Worm (Caenorhabditis elegans) whole organism, L2 larva: ENCODE measurements around the gene sup-12.

ENCODE experiments used
- C34F6.9 ChIP-seq: fragments of 150-350 bp; optimal IDR thresholded peaks from 2 replicates; lab custom pipeline; 2014; ENCODE audit warnings: missing biosample characterization, missing genetic modification characterization
- F13H6.1 ChIP-seq: sonication (generic microtip); optimal IDR thresholded peaks from 2 replicates; lab custom pipeline; 2016; ENCODE audit warnings: missing genetic modification characterization, missing compliant biosample characterization
- R02D3.7 ChIP-seq: fragments of 150-350 bp; optimal IDR thresholded peaks from 2 replicates; lab custom pipeline; 2014; ENCODE audit warnings: missing biosample characterization, missing genetic modification characterization
- alr-1 ChIP-seq: fragments of 150-350 bp; optimal IDR thresholded peaks from 2 replicates; lab custom pipeline; 2014; ENCODE audit warnings: missing biosample characterization, missing genetic modification characterization
- aly-2 ChIP-seq: fragments of 150-350 bp; optimal IDR thresholded peaks from 2 replicates; lab custom pipeline; 2014; ENCODE audit warnings: missing biosample characterization, missing genetic modification characterization
- blmp-1 ChIP-seq: sonication (generic microtip); optimal IDR thresholded peaks from 2 replicates; lab custom pipeline; 2017; ENCODE audit warnings: missing genetic modification characterization, mild to moderate bottlenecking, missing compliant biosample characterization, antibody characterized with exemption, moderate library complexity; ENCODE audit not compliant: insufficient read depth
- crh-2 ChIP-seq: sonication (generic microtip); optimal IDR thresholded peaks from 2 replicates; lab custom pipeline; 2017; ENCODE audit warnings: missing biosample characterization, missing genetic modification characterization
- dmd-4 ChIP-seq: sonication (generic microtip); optimal IDR thresholded peaks from 2 replicates; lab custom pipeline; 2017; ENCODE audit warnings: missing biosample characterization, missing genetic modification characterization
- elt-1 ChIP-seq: fragments of 150-350 bp; optimal IDR thresholded peaks from 2 replicates; lab custom pipeline; 2014; ENCODE audit warnings: missing biosample characterization, missing genetic modification characterization
- elt-3 ChIP-seq: sonication (generic microtip); optimal IDR thresholded peaks from 2 replicates; lab custom pipeline; 2017; ENCODE audit warnings: missing biosample characterization, missing genetic modification characterization
- fos-1 ChIP-seq: fragments of 150-350 bp; optimal IDR thresholded peaks from 2 replicates; lab custom pipeline; 2014; ENCODE audit warnings: missing biosample characterization, missing genetic modification characterization
- gmeb-1 ChIP-seq: fragments of 150-350 bp; optimal IDR thresholded peaks from 2 replicates; lab custom pipeline; 2014; ENCODE audit warnings: missing biosample characterization, missing genetic modification characterization
- lin-11 ChIP-seq: fragments of 150-350 bp; sonication (generic microtip); optimal IDR thresholded peaks from 2 replicates; lab custom pipeline; 2014; ENCODE audit warnings: missing biosample characterization, missing genetic modification characterization, inconsistent platforms, mixed read lengths
- lin-13 ChIP-seq: fragments of 150-350 bp; optimal IDR thresholded peaks from 2 replicates; lab custom pipeline; 2014; ENCODE audit warnings: missing biosample characterization, missing genetic modification reagents, missing genetic modification characterization
- lin-39 ChIP-seq: fragments of 150-350 bp; optimal IDR thresholded peaks from 2 replicates; lab custom pipeline; 2014; ENCODE audit warnings: missing biosample characterization, missing genetic modification reagents, missing genetic modification characterization
- lsy-2 ChIP-seq, 2 experiments: fragments of 150-350 bp in 1 of 2; sonication (generic microtip) in 1 of 2; optimal IDR thresholded peaks; 2 replicates each; lab custom pipeline; 2014 to 2017; ENCODE audit warnings: missing biosample characterization in 2 of 2, missing genetic modification characterization in 2 of 2
- mab-5 ChIP-seq: fragments of 150-350 bp; optimal IDR thresholded peaks from 2 replicates; lab custom pipeline; 2014; ENCODE audit warnings: missing biosample characterization, missing genetic modification characterization
- nhr-11 ChIP-seq: fragments of 150-350 bp; optimal IDR thresholded peaks from 2 replicates; lab custom pipeline; 2014; ENCODE audit warnings: missing biosample characterization, missing genetic modification characterization
- nhr-21 ChIP-seq: fragments of 150-350 bp; optimal IDR thresholded peaks from 2 replicates; lab custom pipeline; 2014; ENCODE audit warnings: missing biosample characterization, missing genetic modification characterization
- nhr-23 ChIP-seq: fragments of 150-350 bp; optimal IDR thresholded peaks from 2 replicates; lab custom pipeline; 2014; ENCODE audit warnings: missing biosample characterization, missing genetic modification reagents, missing genetic modification characterization
- nhr-237 ChIP-seq: fragments of 150-350 bp; optimal IDR thresholded peaks from 2 replicates; lab custom pipeline; 2014; ENCODE audit warnings: missing biosample characterization, missing genetic modification characterization
- nhr-25 ChIP-seq: fragments of 150-350 bp; sonication (generic microtip); optimal IDR thresholded peaks from 3 replicates; lab custom pipeline; 2014; ENCODE audit warnings: missing biosample characterization, missing genetic modification characterization
- nhr-6 ChIP-seq: fragments of 150-350 bp; optimal IDR thresholded peaks from 2 replicates; lab custom pipeline; 2014; ENCODE audit warnings: missing biosample characterization, missing genetic modification characterization
- nhr-77 ChIP-seq: fragments of 150-350 bp; optimal IDR thresholded peaks from 2 replicates; lab custom pipeline; 2014; ENCODE audit warnings: missing biosample characterization, missing genetic modification characterization
- peb-1 ChIP-seq: fragments of 150-350 bp; optimal IDR thresholded peaks from 2 replicates; lab custom pipeline; 2014; ENCODE audit warnings: missing biosample characterization, missing genetic modification characterization
- skn-1 ChIP-seq: sonication (generic microtip); optimal IDR thresholded peaks from 2 replicates; lab custom pipeline; 2017; ENCODE audit warnings: missing biosample characterization, missing genetic modification characterization
- sma-3 ChIP-seq: sonication (generic microtip); optimal IDR thresholded peaks from 2 replicates; lab custom pipeline; 2016; ENCODE audit warnings: missing genetic modification reagents, missing genetic modification characterization, missing compliant biosample characterization
- sma-9 ChIP-seq, 2 experiments: fragments of 150-350 bp in 1 of 2; sonication (generic microtip) in 1 of 2; optimal IDR thresholded peaks; 2 replicates each; lab custom pipeline; 2014 to 2016; ENCODE audit warnings: missing genetic modification characterization in 2 of 2, mild to moderate bottlenecking in 1 of 2, missing biosample characterization in 1 of 2, missing compliant biosample characterization in 1 of 2, missing genetic modification reagents in 1 of 2, moderate library complexity in 1 of 2
- unc-39 ChIP-seq: fragments of 150-350 bp; optimal IDR thresholded peaks from 2 replicates; lab custom pipeline; 2014; ENCODE audit warnings: missing biosample characterization, missing genetic modification characterization
- unc-55 ChIP-seq: fragments of 150-350 bp; sonication (generic microtip); optimal IDR thresholded peaks from 3 replicates; lab custom pipeline; 2014; ENCODE audit warnings: missing biosample characterization, missing genetic modification reagents, missing genetic modification characterization
- zag-1 ChIP-seq: fragments of 150-350 bp; optimal IDR thresholded peaks from 2 replicates; lab custom pipeline; 2014; ENCODE audit warnings: missing biosample characterization, missing genetic modification characterization
- ztf-1 ChIP-seq: fragments of 200-800 bp; sonication (Bioruptor generic); conservative IDR thresholded peaks from 2 replicates; pipeline ENCODE4 v1.3.6; 2022; ENCODE audit warnings: missing genetic modification characterization, missing compliant biosample characterization
- ztf-4 ChIP-seq: fragments of 150-350 bp; optimal IDR thresholded peaks from 2 replicates; lab custom pipeline; 2014; ENCODE audit warnings: missing biosample characterization, missing genetic modification characterization

Gene sup-12

ce11 chrX:3904568-3904967 lies at the start of gene sup-12:
sup-12 (plus strand) TSS chrX:3904584.
- TF ChIP-seq sma-9 (GFP tag; optimal IDR thresholded peaks at IDR 0.05; lab: Kevin White, UChicago) = no peak
- TF ChIP-seq sma-9 (tag; optimal IDR thresholded peaks at IDR 0.05; lab: Kevin White, UChicago) = no peak
- no peak for TF ChIP-seq nhr-6

DNA sequence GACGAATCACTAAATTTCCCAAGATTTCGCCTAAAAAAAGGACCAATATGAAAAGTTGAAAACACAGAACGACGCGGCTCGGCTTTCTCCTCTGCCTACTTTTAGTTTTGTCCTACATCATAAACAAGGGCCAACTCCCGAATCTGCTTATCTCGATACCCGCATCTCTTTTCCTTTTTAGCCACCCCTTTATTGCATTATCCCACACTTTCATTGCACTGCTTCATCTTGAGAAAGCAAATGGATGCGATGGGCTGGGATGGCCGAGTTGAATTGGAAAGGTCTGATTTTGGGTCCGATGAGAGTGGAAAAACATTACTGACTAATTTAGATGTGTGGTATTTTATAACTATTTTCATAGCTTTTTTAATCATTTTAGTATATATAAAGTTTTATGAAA lies 48.7 kb upstream of the sup-12 start:
- TF ChIP-seq lsy-2 (tag; optimal IDR thresholded peaks at IDR 0.05; lab: Kevin White, UChicago) (no peak), nhr-77 (tag; lab: Kevin White, UChicago) (no peak), alr-1 (no peak), nhr-6 (no peak), ztf-1 (GFP tag; lab: Robert Waterston, UW) (no peak), mab-5 (tag; lab: Kevin White, UChicago) (no peak), ztf-4 (tag; lab: Kevin White, UChicago) (no peak), lin-13 (GFP tag; lab: Kevin White, UChicago) (no peak)

- TF ChIP-seq nhr-25 (tag; lab: Kevin White, UChicago) (no peak), skn-1 (no peak)
- TF ChIP-seq, all 48 proteins: peak for 0
Observed at ce11 chrX:3857697-3858096, 46.7 kb upstream of the sup-12 start, which contains the start of gene ceh-18. ceh-18 (minus strand) TSS chrX:3857797.

DNA sequence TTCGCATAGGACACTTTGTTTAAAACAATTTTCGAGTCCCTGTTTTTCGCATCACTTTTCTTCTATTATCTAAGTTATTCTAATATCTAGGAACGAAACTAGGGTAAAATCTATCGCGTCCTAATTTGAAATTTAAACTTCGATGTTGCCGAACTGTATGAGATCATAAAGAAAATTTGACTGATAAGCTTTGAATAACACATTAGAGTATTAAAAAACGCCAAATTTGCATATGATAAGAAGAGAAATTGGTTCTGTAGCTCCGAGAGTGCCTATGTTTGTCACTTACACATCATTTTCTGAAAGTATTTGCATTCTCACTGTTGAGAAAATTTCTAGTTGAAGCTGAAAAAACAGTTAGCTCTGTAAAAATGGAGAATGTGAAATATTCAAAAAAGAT lies 46.0 kb upstream of the sup-12 start:
- TF ChIP-seq C34F6.9 (no peak), fos-1 (tag; lab: Kevin White, UChicago) (peak; percentile 39), sma-9 (GFP tag; optimal IDR thresholded peaks at IDR 0.05; lab: Kevin White, UChicago) (no peak), sma-9 (tag; optimal IDR thresholded peaks at IDR 0.05; lab: Kevin White, UChicago) (no peak), nhr-25 (tag; lab: Kevin White, UChicago) (no peak), nhr-237 (tag; lab: Kevin White, UChicago) (no peak), dmd-4 (tag; lab: Kevin White, UChicago) (no peak)

- TF ChIP-seq aly-2 = no peak
- no peak for TF ChIP-seq R02D3.7 (tag; lab: Kevin White, UChicago)
- no peak for TF ChIP-seq skn-1
- no peak for TF ChIP-seq lin-11 (tag; lab: Kevin White, UChicago)
- no peak for TF ChIP-seq nhr-77 (tag; lab: Kevin White, UChicago)
- TF ChIP-seq nhr-23 = no peak
- TF ChIP-seq blmp-1 (tag; lab: Kevin White, UChicago) = no peak
- no peak for TF ChIP-seq elt-3
- TF ChIP-seq crh-2 (tag; lab: Kevin White, UChicago) = no peak
- TF ChIP-seq nhr-11 (tag; lab: Kevin White, UChicago) = no peak
- no peak for TF ChIP-seq unc-55
- TF ChIP-seq nhr-237 (tag; lab: Kevin White, UChicago) = no peak
- TF ChIP-seq nhr-25 (tag; lab: Kevin White, UChicago) = no peak
Observed at ce11 chrX:3859449-3859848, 44.9 kb upstream of the sup-12 start.

ce11 chrX:3861294-3861693 lies 43.1 kb upstream of the sup-12 start:
- TF ChIP-seq zag-1 (no peak), lsy-2 (tag; optimal IDR thresholded peaks at IDR 0.05; lab: Kevin White, UChicago) (peak in 1 of 2 experiments; percentile 19), lin-39 (tag; lab: Kevin White, UChicago) (no peak), F13H6.1 (tag; lab: Kevin White, UChicago) (peak; percentile 18), blmp-1 (tag; lab: Kevin White, UChicago) (no peak), sma-9 (GFP tag; optimal IDR thresholded peaks at IDR 0.05; lab: Kevin White, UChicago) (peak; percentile 42), sma-9 (tag; optimal IDR thresholded peaks at IDR 0.05; lab: Kevin White, UChicago) (no peak), nhr-21 (no peak), skn-1 (no peak), alr-1 (no peak), mab-5 (tag; lab: Kevin White, UChicago) (no peak), R02D3.7 (tag; lab: Kevin White, UChicago) (no peak), dmd-4 (tag; lab: Kevin White, UChicago) (no peak)

DNA sequence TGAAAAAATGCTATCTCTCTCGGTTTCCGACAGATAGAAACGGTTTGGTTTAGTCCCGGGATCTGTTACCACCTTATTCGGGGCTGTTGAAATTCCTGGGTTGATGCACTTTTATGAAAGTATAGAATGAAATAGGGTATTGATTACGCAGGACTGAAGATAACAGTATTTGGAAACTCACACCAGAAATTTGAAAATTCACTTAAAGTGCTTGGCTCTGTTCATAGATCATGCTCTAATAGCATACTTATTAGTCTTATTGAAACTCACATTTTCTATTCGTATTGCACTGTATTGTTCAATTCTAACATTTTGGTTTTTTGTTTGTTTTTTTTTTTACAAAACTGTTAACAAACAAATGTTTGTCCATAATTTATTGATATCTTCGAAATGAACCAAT lies 38.2 kb upstream of the sup-12 start:
- TF ChIP-seq nhr-23 (no peak), nhr-11 (tag; lab: Kevin White, UChicago) (no peak), unc-39 (tag; lab: Kevin White, UChicago) (no peak), lin-13 (GFP tag; lab: Kevin White, UChicago) (no peak), sma-3 (GFP tag; lab: Kevin White, UChicago) (no peak), gmeb-1 (no peak), peb-1 (tag; lab: Kevin White, UChicago) (no peak), elt-1 (no peak)
